Fruit fly (Drosophila melanogaster) whole organism: ENCODE results near the gene Med.

Source experiments
- CG8478 ChIP-seq: fragments of >200 bp; optimal IDR thresholded peaks from 2 replicates; lab custom pipeline; 2018; ENCODE audit warnings: inconsistent platforms
- Dll ChIP-seq: fragments of >200 bp; optimal IDR thresholded peaks from 2 replicates; lab custom pipeline; 2017
- EcR ChIP-seq, 2 experiments: fragments of >200 bp; optimal IDR thresholded peaks; 2 replicates each; lab custom pipeline; 2017; ENCODE audit warnings: missing biosample characterization in 2 of 2, missing genetic modification characterization in 2 of 2, missing genetic modification reagents in 2 of 2
- psq ChIP-seq: fragments of >200 bp; optimal IDR thresholded peaks from 2 replicates; lab custom pipeline; 2017
- usp ChIP-seq: fragments of >200 bp; optimal IDR thresholded peaks from 2 replicates; lab custom pipeline; 2017; ENCODE audit warnings: missing biosample characterization, missing genetic modification characterization, mixed read lengths

DNA sequence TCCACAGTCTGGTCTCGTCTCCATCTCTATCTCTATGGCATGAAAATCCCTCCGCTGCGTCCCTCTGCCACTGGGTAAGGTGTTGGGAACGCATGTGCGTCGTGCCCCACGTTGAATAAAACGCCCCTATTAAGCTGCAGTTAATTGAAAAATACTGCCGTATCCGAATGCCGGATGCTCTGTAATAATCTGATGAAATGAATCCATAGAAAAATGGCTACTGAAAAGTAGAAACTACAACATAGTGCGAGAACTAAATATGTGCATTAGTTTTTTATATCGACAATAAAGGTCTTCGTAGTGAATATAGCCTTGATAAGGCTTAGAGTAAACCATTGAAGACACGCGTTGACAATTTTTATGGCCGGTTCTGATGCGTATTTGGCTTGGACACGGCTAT, 44.1 kb upstream of the Med start:
- TF ChIP-seq usp (GFP tag; lab: Kevin White, UChicago) (no peak), CG8478 (lab: Kevin White, UChicago) (no peak), Dll (lab: Kevin White, UChicago) (no peak), EcR (GFP tag; optimal IDR thresholded peaks at IDR 0.05; lab: Kevin White, UChicago) (no peak), psq (lab: Kevin White, UChicago) (no peak)
